Fruit fly (Drosophila melanogaster): Measurements from ENCODE around the gene nkd.
A peak's percentile ranks its signal among the peaks of the same experiment; 100 is the strongest.

nkd gene

DNA sequence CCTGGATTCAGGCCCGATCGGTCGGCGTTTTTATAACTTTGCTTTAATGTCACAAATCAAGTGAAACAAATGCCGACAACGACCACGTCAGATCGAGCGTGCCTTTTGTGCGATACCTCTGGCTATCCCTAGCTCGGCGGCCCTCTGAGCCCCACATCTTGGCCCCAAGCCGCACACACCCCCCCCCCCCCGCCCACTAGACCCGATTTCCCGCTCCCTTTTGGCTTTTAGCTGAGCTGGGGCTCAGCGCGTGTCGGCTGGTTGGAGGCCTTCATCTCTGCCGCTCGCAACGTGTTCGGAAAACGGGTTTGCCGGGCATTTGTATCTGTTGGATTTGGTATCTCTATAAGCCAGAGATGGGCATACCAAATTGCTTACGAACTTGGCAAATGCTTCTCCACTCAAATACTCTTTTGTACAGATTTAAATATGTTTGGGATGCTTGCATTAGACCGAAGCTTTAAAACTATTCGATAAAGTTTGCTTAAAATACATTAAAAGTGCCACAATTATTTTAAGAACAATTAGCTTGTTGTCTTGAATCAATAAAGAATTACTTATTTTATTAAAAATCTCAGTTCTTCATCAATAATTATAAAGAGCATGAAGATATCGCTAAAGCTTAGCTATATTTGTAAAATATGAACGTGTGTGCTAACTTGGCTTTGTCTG, 29.0 kb downstream of the nkd start (continued):
- TF ChIP-seq Kr (GFP tag; optimal IDR thresholded peaks at IDR 0.05), result no peak
- no peak for TF ChIP-seq CG3995 (GFP tag; optimal IDR thresholded peaks at IDR 0.05)
- no peak; the same call in 1 of the 2 replicates for TF ChIP-seq CG43689 (GFP tag; IDR thresholded peaks at IDR 0.05)
- no peak for TF ChIP-seq Camta (GFP tag; optimal IDR thresholded peaks at IDR 0.05)
- TF ChIP-seq Hr78 (GFP tag; optimal IDR thresholded peaks at IDR 0.05), result no peak
- no peak for TF ChIP-seq CG11398 (GFP tag; optimal IDR thresholded peaks at IDR 0.05)
- TF ChIP-seq CG9437 (GFP tag; optimal IDR thresholded peaks at IDR 0.05), result peak; percentile 22
- no peak for TF ChIP-seq hth (optimal IDR thresholded peaks at IDR 0.05)
- 0 out of 2 replicates have a peak, but pooled peaks have one; percentile 22 for TF ChIP-seq al (GFP tag; IDR thresholded peaks at IDR 0.05)
- no peak for TF ChIP-seq CG8478 (optimal IDR thresholded peaks at IDR 0.05)
- no peak; the same call in 1 of the 2 replicates for TF ChIP-seq H2.0 (GFP tag; IDR thresholded peaks at IDR 0.05)
- peak; percentile 12 for TF ChIP-seq Jarid2 (GFP tag; optimal IDR thresholded peaks at IDR 0.05)
- 0 out of 2 replicates have a peak, but pooled peaks have one; percentile 33 for TF ChIP-seq bbx (GFP tag; IDR thresholded peaks at IDR 0.05; ENCODE audit: partially characterized antibody)
- no peak for TF ChIP-seq dmrt11E (tag; optimal IDR thresholded peaks at IDR 0.05)
- no peak for TF ChIP-seq ttk (GFP tag; IDR thresholded peaks at IDR 0.05)
- no peak for TF ChIP-seq Tbp (GFP tag; optimal IDR thresholded peaks at IDR 0.05)
- TF ChIP-seq Dip2 (GFP tag; IDR thresholded peaks at IDR 0.05), result no peak
- TF ChIP-seq CG11696 (GFP tag; IDR thresholded peaks at IDR 0.05), result no peak
- TF ChIP-seq HLH4C (GFP tag; IDR thresholded peaks at IDR 0.05; ENCODE audit: partially characterized antibody), result no peak
- TF ChIP-seq Lim3 (GFP tag; IDR thresholded peaks at IDR 0.05), result no peak
- TF ChIP-seq tin (GFP tag; optimal IDR thresholded peaks at IDR 0.05), result peak; percentile 21
- TF ChIP-seq CG6765 (GFP tag; optimal IDR thresholded peaks at IDR 0.05), result peak; percentile 33
- 0 out of 2 replicates have a peak, but pooled peaks have one; percentile 11 for TF ChIP-seq ranshi (GFP tag; IDR thresholded peaks at IDR 0.05)
- TF ChIP-seq prd (optimal IDR thresholded peaks at IDR 0.05), result no peak
- TF ChIP-seq prd (GFP tag; IDR thresholded peaks at IDR 0.05), result peak; percentile 36; the same call in 1 of the 3 replicates
- no peak for TF ChIP-seq otp (GFP tag; IDR thresholded peaks at IDR 0.05)
- TF ChIP-seq Sox100B (GFP tag; optimal IDR thresholded peaks at IDR 0.05), result peak; percentile 48
- peak; percentile 1 for TF ChIP-seq Blimp-1 (GFP tag; optimal IDR thresholded peaks at IDR 0.05)
- TF ChIP-seq dan (GFP tag; IDR thresholded peaks at IDR 0.05), result no peak
- no peak for TF ChIP-seq corto (GFP tag; optimal IDR thresholded peaks at IDR 0.05)
- peak; percentile 38; the same call in 1 of the 2 replicates for TF ChIP-seq Drgx (GFP tag; IDR thresholded peaks at IDR 0.05)
- TF ChIP-seq lola (GFP tag; optimal IDR thresholded peaks at IDR 0.05), result no peak
- TF ChIP-seq CG12299 (tag; optimal IDR thresholded peaks at IDR 0.05), result no peak
- TF ChIP-seq gt (GFP tag; IDR thresholded peaks at IDR 0.05), result no peak
- peak; percentile 56 for TF ChIP-seq Sox102F (GFP tag; optimal IDR thresholded peaks at IDR 0.05)
- peak; percentile 18 for TF ChIP-seq CG18599 (GFP tag; optimal IDR thresholded peaks at IDR 0.05)
- TF ChIP-seq peb (GFP tag; IDR thresholded peaks at IDR 0.05), result no peak
- TF ChIP-seq nom (GFP tag; optimal IDR thresholded peaks at IDR 0.05), result no peak
- peak; percentile 84 for TF ChIP-seq CG6175 (GFP tag; IDR thresholded peaks at IDR 0.05)
- TF ChIP-seq Med (GFP tag), result peak; percentile 85
- TF ChIP-seq bcd (GFP tag; optimal IDR thresholded peaks at IDR 0.05), result peak; percentile 33
- no peak for TF ChIP-seq sisA (GFP tag; IDR thresholded peaks at IDR 0.05)
- TF ChIP-seq CG2199 (GFP tag; IDR thresholded peaks at IDR 0.05), result no peak
- no peak for TF ChIP-seq Mad (GFP tag; optimal IDR thresholded peaks at IDR 0.05)
- TF ChIP-seq ERR (GFP tag; optimal IDR thresholded peaks at IDR 0.05), result no peak
- TF ChIP-seq ewg (GFP tag; optimal IDR thresholded peaks at IDR 0.05), result no peak
- TF ChIP-seq bab2 (GFP tag; optimal IDR thresholded peaks at IDR 0.05), result no peak
- TF ChIP-seq Taf1 (GFP tag; IDR thresholded peaks at IDR 0.05), result 0 out of 2 replicates have a peak, but pooled peaks have one; percentile 21
- no peak for TF ChIP-seq sc (optimal IDR thresholded peaks at IDR 0.05)
- no peak for TF ChIP-seq sc (GFP tag; optimal IDR thresholded peaks at IDR 0.05)
- TF ChIP-seq Dek (tag; optimal IDR thresholded peaks at IDR 0.05), result peak; percentile 1
